Worm (Caenorhabditis elegans): ENCODE results near the gene rme-6.

rme-6 gene

DNA sequence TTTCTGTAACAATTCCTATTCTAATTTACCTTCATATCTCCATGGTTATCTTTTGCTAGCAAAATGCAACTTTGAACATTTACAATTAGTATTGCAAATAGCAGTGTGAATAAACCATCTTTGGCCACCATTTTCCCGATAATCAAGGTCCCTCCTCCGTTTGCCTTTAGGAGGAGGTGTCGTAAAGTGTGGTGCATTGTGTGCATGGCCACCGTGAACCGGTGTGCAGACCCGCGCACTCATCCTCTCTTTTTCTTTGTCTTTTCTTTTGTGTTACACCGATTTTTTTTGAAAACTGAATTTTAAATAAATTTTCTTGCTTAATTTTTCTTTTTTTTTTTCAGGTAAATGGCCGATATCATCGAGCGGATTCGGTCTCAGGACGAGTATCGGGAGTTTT, at the start of gene rme-6, which contains the start of gene pigx-1:
rme-6 (plus strand) TSS at position 345 of the 400 bp plus-strand sequence.
pigx-1 (minus strand) TSS at position 206 of the 400 bp plus-strand sequence.
- TF ChIP-seq unc-62 (GFP tag; optimal IDR thresholded peaks at IDR 0.05): no peak

DNA sequence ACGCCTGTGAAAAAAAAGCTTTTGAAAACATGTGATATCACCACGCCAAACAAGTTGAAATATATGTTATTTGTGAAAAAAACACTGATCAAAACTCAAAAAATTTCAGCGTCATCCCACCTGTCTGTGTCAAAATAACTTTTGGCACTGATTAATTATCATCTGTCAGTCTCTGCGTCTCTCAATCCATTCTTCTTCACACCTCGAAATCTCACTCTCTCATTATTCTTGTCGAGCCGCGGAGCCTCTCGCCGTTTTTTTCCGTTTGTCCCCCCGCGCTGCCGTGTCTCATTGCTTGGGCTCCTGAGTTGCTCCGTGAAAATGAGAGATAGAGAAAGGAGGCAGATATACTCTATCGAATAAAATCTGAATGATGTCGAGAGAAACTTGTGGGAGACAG, 45.9 kb upstream of the rme-6 start:
- no peak for TF ChIP-seq unc-62 (GFP tag; optimal IDR thresholded peaks at IDR 0.05)

DNA sequence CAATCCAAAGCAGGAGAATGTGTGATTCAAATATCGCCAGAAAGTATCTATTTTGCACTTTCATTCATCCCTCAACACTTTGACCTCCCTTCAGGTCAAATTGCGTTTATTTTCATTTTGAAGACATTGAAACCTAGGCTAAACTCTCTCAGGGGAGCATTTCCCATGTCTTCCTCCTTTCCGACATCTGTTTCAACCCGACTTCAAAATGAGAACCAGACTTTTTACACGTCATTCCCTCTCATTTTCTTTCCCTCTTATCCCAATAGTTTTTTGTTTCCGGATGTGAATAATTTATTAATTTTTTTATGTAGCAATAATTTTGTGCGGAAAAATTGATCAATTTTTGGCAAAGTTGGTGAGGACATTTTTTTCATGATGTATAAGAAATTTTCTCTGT, 44.0 kb upstream of the rme-6 start:
- no peak for TF ChIP-seq unc-62 (GFP tag; optimal IDR thresholded peaks at IDR 0.05)

DNA sequence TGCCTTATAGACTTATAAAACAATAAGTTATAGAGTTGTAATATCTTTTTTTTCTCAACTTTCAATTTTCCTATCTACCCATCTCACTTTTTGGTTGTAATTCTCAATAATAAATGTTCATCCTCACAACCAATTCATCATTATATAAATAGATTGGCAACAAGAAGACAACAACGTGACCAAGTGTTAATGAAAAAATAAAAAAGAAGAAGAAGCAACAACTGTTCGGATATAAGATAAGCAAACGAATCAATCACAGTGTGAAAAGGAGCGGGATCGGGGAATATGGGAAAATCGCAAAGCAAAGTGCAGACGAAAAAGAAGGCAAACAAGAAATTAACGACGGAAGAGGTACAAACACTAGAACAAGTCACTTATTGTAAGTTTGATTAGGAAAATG, 43.0 kb upstream of the rme-6 start, which contains the start of gene ncs-3:
ncs-3 (plus strand) TSS at position 153 of the 400 bp plus-strand sequence.
- TF ChIP-seq unc-62 (GFP tag; optimal IDR thresholded peaks at IDR 0.05): no peak

DNA sequence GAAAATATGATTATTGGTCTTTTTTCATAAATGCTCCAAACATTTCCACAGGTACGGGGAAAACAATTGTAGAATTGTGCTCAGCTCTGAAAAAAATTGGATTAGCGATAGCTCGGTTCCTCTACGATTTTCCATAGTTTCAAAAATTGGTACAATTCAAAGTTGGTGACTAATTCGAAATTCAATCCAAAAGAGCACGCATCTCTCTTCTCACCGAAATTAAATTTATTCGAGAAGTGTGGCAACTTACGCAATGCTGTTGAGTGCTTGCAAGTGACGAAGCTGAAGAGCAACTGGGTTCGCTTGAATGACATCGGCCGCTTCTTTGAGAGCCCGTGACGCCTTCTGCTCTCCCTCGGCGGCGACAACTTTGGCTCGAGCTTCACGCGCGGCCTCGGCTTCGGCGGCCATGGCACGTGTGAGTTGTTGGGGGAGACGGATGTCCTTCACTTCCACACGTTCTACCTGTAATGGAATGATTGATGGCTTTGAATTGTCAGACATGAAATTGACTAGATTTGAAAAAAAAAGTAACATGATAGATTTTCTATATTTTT, 39.1 kb upstream of the rme-6 start:
- TF ChIP-seq unc-62 (GFP tag; optimal IDR thresholded peaks at IDR 0.05): no peak

DNA sequence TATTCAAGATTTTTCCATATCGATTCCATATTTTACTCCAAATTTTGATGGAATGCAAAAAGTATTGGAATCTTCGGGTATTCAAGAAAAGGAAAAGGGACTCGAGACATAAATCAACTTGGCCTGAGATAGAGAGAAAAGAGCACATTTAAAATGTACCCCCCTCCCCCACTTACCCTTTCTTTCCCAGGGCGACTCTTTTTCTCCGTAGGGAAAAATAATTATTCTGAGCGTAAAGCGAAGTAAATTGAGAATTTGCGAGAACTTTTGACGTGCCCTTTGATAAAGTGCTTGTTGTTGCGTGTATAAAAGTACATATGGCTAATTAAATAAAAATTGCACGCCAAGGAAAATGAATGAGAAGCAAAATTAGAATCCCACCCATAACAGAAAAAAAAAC, 36.2 kb upstream of the rme-6 start:
- TF ChIP-seq unc-62 (GFP tag; optimal IDR thresholded peaks at IDR 0.05): no peak

DNA sequence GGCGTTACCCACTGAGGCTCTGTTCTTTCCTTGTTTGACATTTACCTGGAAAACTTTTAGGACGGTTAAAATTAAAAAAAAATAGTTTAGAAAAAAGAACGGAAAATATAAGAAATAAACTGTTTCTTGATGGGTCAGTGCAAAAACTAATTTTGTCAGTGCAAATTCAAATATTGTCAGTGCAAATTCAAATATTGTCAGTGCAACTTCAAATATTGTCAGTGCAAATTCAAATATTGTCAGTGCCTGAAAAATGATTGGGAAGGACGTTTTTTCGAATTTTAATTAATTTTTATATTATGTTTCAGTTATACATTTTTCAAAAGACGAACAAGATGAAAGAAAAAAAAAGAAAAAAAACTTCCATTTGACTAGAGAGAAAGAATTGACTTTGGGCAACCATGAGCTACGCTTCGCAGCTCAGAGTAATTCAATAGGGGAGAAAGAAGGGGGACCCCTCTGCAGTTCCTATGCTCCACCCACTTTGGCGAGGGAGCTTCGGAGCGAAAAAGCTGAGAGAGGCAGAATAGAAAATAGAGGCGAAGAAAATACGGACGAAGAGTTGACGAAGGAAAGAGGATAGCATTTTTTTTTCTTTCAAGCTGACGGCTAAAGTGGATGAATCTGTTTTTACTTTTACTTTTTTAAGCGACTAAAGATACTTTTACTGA, 34.4 kb upstream of the rme-6 start, which contains the start of gene unc-1:
unc-1 (minus strand) TSS at position 51 of the 671 bp plus-strand sequence.
- no peak for TF ChIP-seq unc-62 (GFP tag; optimal IDR thresholded peaks at IDR 0.05)

DNA sequence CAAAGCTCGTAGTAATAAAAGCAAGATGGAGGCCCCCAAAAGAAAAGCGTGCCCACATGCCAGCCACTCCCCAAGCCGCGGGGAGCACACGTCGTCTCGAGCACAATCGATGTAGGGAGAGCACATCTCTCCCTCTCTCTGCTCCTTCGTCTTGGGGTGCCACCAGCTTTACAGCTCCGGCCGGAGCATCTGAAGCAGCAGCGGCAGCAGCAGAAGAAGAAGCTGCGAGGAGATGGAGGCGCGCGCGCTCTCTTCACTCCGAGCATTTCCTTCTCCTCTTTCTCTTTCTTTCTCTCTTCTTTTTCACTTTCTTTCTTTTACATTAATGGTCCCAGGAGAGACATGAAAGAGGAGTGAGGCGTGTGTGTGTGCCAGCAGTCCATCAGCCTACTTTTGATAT, 32.9 kb upstream of the rme-6 start:
- no peak for TF ChIP-seq unc-62 (GFP tag; optimal IDR thresholded peaks at IDR 0.05)

DNA sequence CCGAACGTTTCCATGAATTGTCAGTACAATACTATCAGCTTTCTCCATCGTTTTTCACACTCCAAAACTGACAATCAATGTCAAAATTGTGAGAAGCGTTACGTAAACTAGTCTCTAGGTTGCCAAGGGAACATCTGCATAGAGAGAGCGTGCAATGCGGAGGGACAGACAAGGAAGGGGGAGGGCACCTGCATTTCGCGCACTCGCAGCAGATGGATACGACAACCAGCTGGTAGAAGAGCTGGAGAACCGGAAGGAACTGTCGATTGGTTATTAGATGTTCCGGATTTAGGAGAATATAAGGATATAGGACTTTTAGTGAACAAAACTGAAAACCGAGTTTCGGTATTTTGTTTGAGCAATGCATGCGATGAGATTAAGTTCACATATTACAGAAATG, 28.0 kb upstream of the rme-6 start, which contains the start of gene mksr-1:
mksr-1 (minus strand) TSS at position 144 of the 400 bp plus-strand sequence.
- no peak for TF ChIP-seq unc-62 (GFP tag; optimal IDR thresholded peaks at IDR 0.05)

DNA sequence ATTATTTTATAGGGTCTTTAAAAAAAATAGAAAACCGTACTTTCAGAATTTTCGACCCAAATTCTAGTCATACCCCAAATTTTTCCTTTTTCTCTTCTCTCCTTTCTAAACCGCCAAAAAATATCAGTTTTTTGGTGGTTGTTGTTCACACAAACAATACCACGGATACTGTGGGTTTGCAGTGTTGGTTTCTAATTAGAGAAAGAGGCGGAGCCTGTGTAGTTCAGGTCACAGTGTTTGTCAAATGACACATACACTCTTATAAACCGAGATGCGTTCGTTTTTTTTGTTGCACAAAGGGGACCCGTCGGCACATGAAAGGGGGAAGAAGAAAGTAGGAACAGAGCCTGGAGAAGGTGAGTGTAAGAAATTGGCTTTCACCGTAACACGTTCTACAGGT, 24.8 kb upstream of the rme-6 start, which contains the start of gene lim-6:
lim-6 (plus strand) TSS at position 301 of the 400 bp plus-strand sequence.
- TF ChIP-seq unc-62 (GFP tag; optimal IDR thresholded peaks at IDR 0.05): no peak

DNA sequence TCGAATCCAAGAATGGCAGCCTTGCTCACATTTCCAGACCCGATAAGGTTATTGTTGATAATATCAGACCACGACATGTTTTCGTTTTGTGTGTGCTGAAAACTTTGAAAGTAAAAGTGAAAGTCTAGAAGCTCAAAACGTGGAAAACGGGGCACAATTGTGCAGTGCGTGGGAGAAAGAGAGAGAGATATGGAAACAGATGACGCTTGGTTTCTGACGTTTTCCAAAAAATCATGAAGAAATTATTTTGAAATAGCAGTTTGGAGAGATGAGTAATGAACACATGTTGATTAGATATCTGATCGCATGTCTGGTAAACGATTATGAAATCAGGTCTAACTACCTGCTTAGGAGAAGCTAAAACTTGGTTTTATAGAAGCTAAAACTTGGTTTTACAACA, 16.4 kb upstream of the rme-6 start, which contains the start of gene pfn-3:
pfn-3 (minus strand) TSS at position 101 of the 400 bp plus-strand sequence.
- TF ChIP-seq unc-62 (GFP tag; optimal IDR thresholded peaks at IDR 0.05): no peak

DNA sequence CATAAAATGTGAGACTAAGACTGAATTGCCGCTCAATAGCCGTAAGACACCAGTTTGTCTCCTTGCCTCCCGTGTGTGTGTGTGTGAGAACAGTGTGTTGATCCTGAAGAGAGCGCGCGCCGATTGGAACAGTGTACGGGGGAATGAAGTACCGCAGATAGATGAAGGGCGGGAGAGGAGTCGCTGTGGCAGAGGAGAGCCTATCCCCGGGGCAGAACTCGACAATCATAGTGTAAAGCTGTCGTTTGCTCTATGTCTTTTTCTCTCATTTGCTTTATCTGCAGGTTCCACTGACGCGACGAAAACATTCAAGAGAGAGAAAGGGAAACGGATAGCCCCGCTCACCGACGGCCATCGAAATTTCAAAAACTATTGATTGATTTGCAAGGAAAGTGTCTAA, 15.0 kb upstream of the rme-6 start:
- no peak for TF ChIP-seq unc-62 (GFP tag; optimal IDR thresholded peaks at IDR 0.05)

DNA sequence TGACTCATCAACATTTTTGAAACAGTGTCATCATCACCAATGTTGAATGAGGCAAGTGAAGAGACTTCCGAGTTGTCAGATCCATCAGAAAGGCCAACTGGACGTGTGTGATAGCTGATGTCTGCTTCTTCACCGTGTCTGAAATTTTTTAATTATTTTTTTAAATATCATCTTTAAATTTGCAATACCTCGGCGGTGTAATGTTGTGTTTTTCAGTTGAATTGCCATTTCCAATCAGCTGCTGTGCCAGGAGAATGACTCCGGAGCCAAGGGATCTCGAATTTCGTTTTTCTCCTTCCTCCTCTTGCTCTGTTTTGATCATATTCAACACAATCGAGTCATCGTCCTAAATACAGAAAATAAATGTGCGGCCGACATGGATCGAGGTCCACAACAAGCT, 12.0 kb upstream of the rme-6 start:
- TF ChIP-seq unc-62 (GFP tag; optimal IDR thresholded peaks at IDR 0.05): no peak

DNA sequence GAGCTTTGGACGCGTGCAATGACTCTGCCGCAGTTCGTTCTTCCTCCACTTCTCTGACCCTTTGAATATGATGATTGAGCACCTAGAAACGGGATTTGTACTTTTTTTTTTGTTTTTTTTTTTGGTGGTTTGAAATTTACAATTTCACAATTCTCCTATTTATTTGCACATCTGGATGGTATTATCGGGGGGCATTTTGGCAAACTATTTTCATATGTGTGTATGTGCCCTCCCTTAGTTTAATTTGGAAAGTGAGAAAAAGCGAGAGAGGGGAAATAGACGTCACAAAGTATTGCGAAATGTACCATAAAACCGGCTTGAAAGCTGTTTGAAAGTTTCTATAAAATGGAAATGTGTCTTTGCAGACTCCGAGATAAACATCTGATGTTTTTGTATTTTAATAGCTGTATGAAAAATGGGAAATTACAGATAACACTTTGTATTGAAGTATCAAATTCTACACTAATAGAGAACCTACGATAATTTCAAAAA, 10.5 kb upstream of the rme-6 start:
- no peak for TF ChIP-seq unc-62 (GFP tag; optimal IDR thresholded peaks at IDR 0.05)

DNA sequence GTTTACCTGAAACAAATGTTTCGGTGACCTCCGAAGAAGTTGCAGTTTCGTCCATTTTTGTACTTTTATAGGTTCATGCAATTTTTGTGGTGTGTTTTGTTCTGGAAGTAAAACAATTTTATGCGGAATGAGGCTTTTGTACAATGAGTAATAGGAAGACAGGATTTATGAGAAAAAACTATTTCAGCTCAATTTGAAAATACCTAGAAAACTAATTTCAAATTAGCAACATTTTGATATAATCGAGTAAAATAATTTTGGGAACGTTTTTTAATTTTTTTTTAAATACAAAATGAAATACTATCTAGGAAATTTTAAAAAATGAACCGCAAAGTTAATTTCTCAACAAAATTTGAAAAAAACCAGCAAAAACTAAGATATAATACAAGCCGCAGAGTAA, 8.9 kb upstream of the rme-6 start, which contains the start of gene rei-2:
rei-2 (minus strand) TSS at position 101 of the 400 bp plus-strand sequence.
- TF ChIP-seq unc-62 (GFP tag; optimal IDR thresholded peaks at IDR 0.05): no peak

DNA sequence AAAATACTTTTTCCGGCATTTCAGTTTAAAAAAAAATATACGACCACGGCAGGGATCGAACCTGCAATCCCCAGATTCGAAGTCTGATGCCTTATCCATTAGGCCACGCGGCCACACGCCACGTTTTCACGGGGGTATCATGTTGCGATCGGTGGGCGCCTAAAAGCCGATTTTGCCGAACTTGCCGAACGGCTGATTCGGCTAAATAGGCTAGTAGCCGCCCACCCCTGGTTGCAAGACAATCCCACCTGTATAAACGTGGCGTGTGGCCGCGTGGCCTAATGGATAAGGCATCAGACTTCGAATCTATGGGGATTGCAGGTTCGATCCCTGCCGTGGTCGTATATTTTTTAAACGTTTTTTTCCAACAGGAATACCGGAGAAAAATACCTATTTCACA, 7.8 kb upstream of the rme-6 start:
- no peak for TF ChIP-seq unc-62 (GFP tag; optimal IDR thresholded peaks at IDR 0.05)

DNA sequence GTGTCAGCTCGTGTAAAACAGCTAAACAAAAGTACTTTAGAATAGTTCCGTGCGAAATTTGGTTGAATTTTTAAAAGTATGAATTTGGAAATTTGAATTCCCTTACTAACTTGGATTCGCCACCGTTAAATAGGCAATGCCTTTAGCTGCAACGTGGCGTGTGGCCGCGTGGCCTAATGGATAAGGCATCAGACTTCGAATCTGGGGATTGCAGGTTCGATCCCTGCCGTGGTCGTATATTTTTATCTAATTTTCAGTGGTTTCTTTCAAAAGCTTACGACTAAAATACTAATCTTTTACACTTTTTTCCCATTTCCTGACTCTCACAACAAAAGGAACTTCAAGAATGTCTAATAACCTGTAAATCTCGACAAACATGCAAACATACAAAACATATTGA, 7.3 kb upstream of the rme-6 start:
- TF ChIP-seq unc-62 (GFP tag; optimal IDR thresholded peaks at IDR 0.05): no peak
